Fruit fly (Drosophila melanogaster) whole organism, embryonic: ENCODE data around the gene CG10598.

ENCODE experiments used
- BEAF-32 ChIP-seq: fragments of 200-800 bp; sonication (Bioruptor generic); optimal IDR thresholded peaks from 3 replicates; lab custom pipeline; 2017; ENCODE audit warnings: missing biosample characterization, missing genetic modification characterization, mild to moderate bottlenecking, moderate library complexity, missing genetic modification reagents
- CG10267 ChIP-seq: fragments of 200-800 bp; sonication (Bioruptor generic); optimal IDR thresholded peaks from 2 replicates; lab custom pipeline; 2018; ENCODE audit warnings: missing biosample characterization, mild to moderate bottlenecking, missing genetic modification characterization, moderate library complexity
- CG12104 ChIP-seq: fragments of 200-800 bp; sonication (Bioruptor generic); optimal IDR thresholded peaks from 3 replicates; lab custom pipeline; 2016; ENCODE audit warnings: missing biosample characterization, missing genetic modification characterization
- CG12236 ChIP-seq: fragments of 200-800 bp; sonication (Bioruptor generic); optimal IDR thresholded peaks from 2 replicates; lab custom pipeline; 2016; ENCODE audit warnings: missing biosample characterization, missing genetic modification characterization
- CG12659 ChIP-seq: fragments of 200-800 bp; sonication (Bioruptor generic); optimal IDR thresholded peaks from 3 replicates; lab custom pipeline; 2017; ENCODE audit warnings: mild to moderate bottlenecking, missing biosample characterization, missing genetic modification reagents, missing genetic modification characterization
- CG13894 ChIP-seq: fragments of 200-800 bp; sonication (Bioruptor generic); optimal IDR thresholded peaks from 3 replicates; lab custom pipeline; 2018; ENCODE audit warnings: missing biosample characterization, mild to moderate bottlenecking, missing genetic modification characterization, moderate library complexity
- CG14050 ChIP-seq: fragments of 200-800 bp; sonication (Bioruptor generic); IDR thresholded peaks from 3 replicates; pipeline ENCODE4 v1.3.6; 2022; ENCODE audit warnings: missing biosample characterization, missing genetic modification characterization
- CG15514 ChIP-seq: fragments of 200-800 bp; sonication (Bioruptor generic); optimal IDR thresholded peaks from 3 replicates; lab custom pipeline; 2017; ENCODE audit warnings: missing biosample characterization, missing genetic modification characterization, mild to moderate bottlenecking, moderate library complexity, missing genetic modification reagents
- CG1603 ChIP-seq: fragments of 200-800 bp; sonication (Bioruptor generic); optimal IDR thresholded peaks from 2 replicates; lab custom pipeline; 2019; ENCODE audit warnings: missing biosample characterization, mild to moderate bottlenecking, missing genetic modification characterization, moderate library complexity
- CG16779 ChIP-seq: fragments of 200-800 bp; sonication (Bioruptor generic); IDR thresholded peaks from 2 replicates; pipeline ENCODE4 v1.3.6; 2022; ENCODE audit warnings: missing biosample characterization, missing genetic modification characterization
- CG16863 ChIP-seq: fragments of 200-800 bp; sonication (Bioruptor generic); optimal IDR thresholded peaks from 3 replicates; lab custom pipeline; 2016; ENCODE audit warnings: missing biosample characterization, missing genetic modification characterization
- CG17186 ChIP-seq: fragments of 200-800 bp; sonication (Bioruptor generic); optimal IDR thresholded peaks from 3 replicates; lab custom pipeline; 2017; ENCODE audit warnings: missing biosample characterization, missing genetic modification reagents, missing genetic modification characterization
- CG17829 ChIP-seq: fragments of 200-800 bp; optimal IDR thresholded peaks from 2 replicates; lab custom pipeline; 2019; ENCODE audit warnings: missing biosample characterization, mild to moderate bottlenecking, missing genetic modification characterization, moderate library complexity
- CG2712 ChIP-seq: fragments of 200-800 bp; optimal IDR thresholded peaks from 3 replicates; lab custom pipeline; 2019; ENCODE audit warnings: missing biosample characterization, mild to moderate bottlenecking, missing genetic modification characterization, moderate library complexity
- CG3847 ChIP-seq: fragments of 200-800 bp; sonication (Bioruptor generic); IDR thresholded peaks from 2 replicates; pipeline ENCODE4 v1.3.6; 2022; ENCODE audit warnings: missing biosample characterization, missing genetic modification characterization
- CG4617 ChIP-seq: fragments of 200-800 bp; sonication (Bioruptor generic); optimal IDR thresholded peaks from 3 replicates; lab custom pipeline; 2016; ENCODE audit warnings: missing biosample characterization, missing genetic modification characterization, borderline replicate concordance
- CG6791 ChIP-seq: fragments of 200-800 bp; sonication (Bioruptor generic); IDR thresholded peaks from 3 replicates; pipeline ENCODE4 v1.3.6; 2022; ENCODE audit warnings: missing biosample characterization, missing genetic modification characterization; ENCODE audit not compliant: partially characterized antibody
- CG9215 ChIP-seq: fragments of 200-800 bp; sonication (Bioruptor generic); IDR thresholded peaks from 2 replicates; pipeline ENCODE4 v1.3.6; 2022; ENCODE audit warnings: missing biosample characterization, missing genetic modification characterization
- CG9797 ChIP-seq: fragments of 200-800 bp; sonication (Bioruptor generic); optimal IDR thresholded peaks from 3 replicates; lab custom pipeline; 2018; ENCODE audit warnings: missing biosample characterization, mild to moderate bottlenecking, missing genetic modification characterization
- CrebB ChIP-seq: fragments of 200-800 bp; sonication (Bioruptor generic); optimal IDR thresholded peaks from 3 replicates; lab custom pipeline; 2018; ENCODE audit warnings: missing biosample characterization, mild to moderate bottlenecking, missing genetic modification characterization
- E2f2 ChIP-seq: fragments of 200-800 bp; sonication (Bioruptor generic); IDR thresholded peaks from 2 replicates; pipeline ENCODE4 v1.3.6; 2022; ENCODE audit warnings: missing biosample characterization, missing genetic modification characterization
- H15 ChIP-seq: fragments of 200-800 bp; sonication (Bioruptor generic); IDR thresholded peaks from 3 replicates; pipeline ENCODE4 v1.3.6; 2022; ENCODE audit warnings: missing biosample characterization, missing genetic modification characterization
- HHEX ChIP-seq: fragments of 200-800 bp; sonication (Bioruptor generic); optimal IDR thresholded peaks from 3 replicates; lab custom pipeline; 2017; ENCODE audit warnings: missing biosample characterization, mild to moderate bottlenecking, missing genetic modification characterization, missing genetic modification reagents
- HLH4C ChIP-seq: fragments of 200-800 bp; sonication (Bioruptor generic); IDR thresholded peaks from 3 replicates; pipeline ENCODE4 v1.3.6; 2022; ENCODE audit warnings: missing biosample characterization, missing genetic modification characterization; ENCODE audit not compliant: partially characterized antibody
- HmgZ ChIP-seq: fragments of 200-800 bp; sonication (Bioruptor generic); optimal IDR thresholded peaks from 2 replicates; lab custom pipeline; 2018; ENCODE audit warnings: missing biosample characterization, mild to moderate bottlenecking, missing genetic modification characterization
- Hmr ChIP-seq: fragments of 200-800 bp; sonication (Bioruptor generic); optimal IDR thresholded peaks from 3 replicates; lab custom pipeline; 2017; ENCODE audit warnings: mild to moderate bottlenecking, missing biosample characterization, missing genetic modification reagents, missing genetic modification characterization
- Lhr ChIP-seq: fragments of 200-800 bp; sonication (Bioruptor generic); optimal IDR thresholded peaks from 3 replicates; lab custom pipeline; 2017; ENCODE audit warnings: mild to moderate bottlenecking, missing biosample characterization, missing genetic modification reagents, missing genetic modification characterization
- MESR4 ChIP-seq: fragments of 200-800 bp; sonication (Bioruptor generic); optimal IDR thresholded peaks from 2 replicates; lab custom pipeline; 2018; ENCODE audit warnings: missing biosample characterization, mild to moderate bottlenecking, missing genetic modification characterization, moderate library complexity
- Med ChIP-seq: fragments of 200-800 bp; sonication (Bioruptor generic); peaks from one replicate; lab custom pipeline; 2016; ENCODE audit warnings: missing biosample characterization, missing genetic modification characterization, mild to moderate bottlenecking, inconsistent platforms, moderate library complexity
- Opbp ChIP-seq: fragments of 200-800 bp; sonication (Bioruptor generic); IDR thresholded peaks from 3 replicates; pipeline ENCODE4 v1.3.6; 2022; ENCODE audit warnings: missing biosample characterization, missing genetic modification characterization; ENCODE audit not compliant: partially characterized antibody
- Pdp1 ChIP-seq, 2 experiments: fragments of 200-800 bp; sonication (Bioruptor generic); optimal IDR thresholded peaks; 3 replicates each; lab custom pipeline; 2016; ENCODE audit warnings: missing biosample characterization in 2 of 2, missing genetic modification characterization in 2 of 2, mild to moderate bottlenecking in 1 of 2, moderate library complexity in 1 of 2
- Ptx1 ChIP-seq: fragments of 200-800 bp; sonication (Bioruptor generic); IDR thresholded peaks from 2 replicates; pipeline ENCODE4 v1.3.6; 2022; ENCODE audit warnings: missing biosample characterization, missing genetic modification characterization
- Sin3A ChIP-seq: fragments of >200 bp; optimal IDR thresholded peaks from 2 replicates; lab custom pipeline; 2018
- Sox102F ChIP-seq: fragments of 200-800 bp; sonication (Bioruptor generic); optimal IDR thresholded peaks from 2 replicates; lab custom pipeline; 2018; ENCODE audit warnings: missing biosample characterization, mild to moderate bottlenecking, missing genetic modification characterization, moderate library complexity
- Spps ChIP-seq: fragments of 200-800 bp; sonication (Bioruptor generic); optimal IDR thresholded peaks from 2 replicates; lab custom pipeline; 2018; ENCODE audit warnings: missing biosample characterization, mild to moderate bottlenecking, missing genetic modification characterization
- bigmax ChIP-seq: fragments of 200-800 bp; sonication (Bioruptor generic); optimal IDR thresholded peaks from 2 replicates; lab custom pipeline; 2018; ENCODE audit warnings: missing biosample characterization, mild to moderate bottlenecking, missing genetic modification characterization
- cad ChIP-seq: fragments of >200 bp; optimal IDR thresholded peaks from 2 replicates; lab custom pipeline; 2017; ENCODE audit warnings: missing biosample characterization, missing genetic modification characterization
- cato ChIP-seq: fragments of 200-800 bp; sonication (Bioruptor generic); optimal IDR thresholded peaks from 2 replicates; lab custom pipeline; 2016; ENCODE audit warnings: missing biosample characterization, missing genetic modification characterization, borderline replicate concordance
- esg ChIP-seq: fragments of 200-800 bp; sonication (Bioruptor generic); conservative IDR thresholded peaks from 2 replicates; pipeline ENCODE4 v1.3.6; 2022; ENCODE audit warnings: missing biosample characterization, missing genetic modification characterization
- ewg ChIP-seq: fragments of 200-800 bp; sonication (Bioruptor generic); optimal IDR thresholded peaks from 3 replicates; lab custom pipeline; 2017; ENCODE audit warnings: mild to moderate bottlenecking, missing biosample characterization, missing genetic modification reagents, missing genetic modification characterization
- ftz-f1 ChIP-seq: fragments of 200-800 bp; sonication (Bioruptor generic); optimal IDR thresholded peaks from 2 replicates; lab custom pipeline; 2016; ENCODE audit warnings: missing biosample characterization, missing genetic modification characterization
- nerfin-1 ChIP-seq: fragments of 200-800 bp; sonication (Bioruptor generic); optimal IDR thresholded peaks from 3 replicates; lab custom pipeline; 2019; ENCODE audit warnings: missing biosample characterization, mild to moderate bottlenecking, missing genetic modification characterization, moderate library complexity
- nmo ChIP-seq: fragments of 200-800 bp; sonication (Bioruptor generic); optimal IDR thresholded peaks from 2 replicates; lab custom pipeline; 2018; ENCODE audit warnings: missing biosample characterization, mild to moderate bottlenecking, missing genetic modification characterization, moderate library complexity
- otp ChIP-seq: fragments of 200-800 bp; sonication (Bioruptor generic); IDR thresholded peaks from 3 replicates; pipeline ENCODE4, ENCODE4 v1.3.6; 2022; ENCODE audit warnings: missing biosample characterization, missing genetic modification characterization
- phol ChIP-seq: fragments of 200-800 bp; sonication (Bioruptor generic); optimal IDR thresholded peaks from 3 replicates; lab custom pipeline; 2018; ENCODE audit warnings: missing biosample characterization, mild to moderate bottlenecking, missing genetic modification characterization, moderate library complexity
- pzg ChIP-seq: fragments of 200-800 bp; sonication (Bioruptor generic); optimal IDR thresholded peaks from 3 replicates; lab custom pipeline; 2018; ENCODE audit warnings: missing biosample characterization, mild to moderate bottlenecking, missing genetic modification characterization, moderate library complexity
- sisA ChIP-seq: fragments of 200-800 bp; sonication (Bioruptor generic); IDR thresholded peaks from 2 replicates; pipeline ENCODE4 v1.3.6; 2022; ENCODE audit warnings: missing biosample characterization, missing genetic modification characterization
- slbo ChIP-seq: fragments of 200-800 bp; sonication (Bioruptor generic); IDR thresholded peaks from 2 replicates; pipeline ENCODE4 v1.3.6; 2022; ENCODE audit warnings: missing biosample characterization, missing genetic modification characterization
- sr ChIP-seq: fragments of 200-800 bp; sonication (Bioruptor generic); IDR thresholded peaks from 3 replicates; pipeline ENCODE4 v1.3.6; 2022; ENCODE audit warnings: missing biosample characterization, missing genetic modification characterization
- trem ChIP-seq: fragments of 200-800 bp; optimal IDR thresholded peaks from 3 replicates; lab custom pipeline; 2019; ENCODE audit warnings: missing biosample characterization, mild to moderate bottlenecking, missing genetic modification characterization, moderate library complexity

Gene CG10598

DNA sequence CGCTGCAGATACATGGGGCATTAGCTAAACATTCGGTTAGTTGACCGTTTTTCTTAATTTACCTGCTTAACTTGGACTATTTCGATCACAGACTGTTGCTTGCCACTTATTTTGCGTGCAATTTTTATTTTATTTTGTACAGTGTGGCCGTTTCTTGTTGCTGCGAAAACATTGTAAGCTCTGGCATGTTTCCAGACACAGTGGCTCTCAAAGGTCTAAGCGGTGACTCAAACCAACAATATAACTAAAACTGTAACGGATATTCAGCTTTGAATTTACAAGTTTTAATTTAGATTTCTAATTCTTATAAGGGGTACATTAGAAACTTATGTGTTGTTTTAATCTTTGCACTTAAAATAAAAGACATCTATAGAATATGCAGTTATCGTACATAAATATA, 22.7 kb upstream of the CG10598 start, which contains the start of gene CG8675 (continued):
- TF ChIP-seq phol (peak; percentile 15), slbo (GFP tag; lab: Robert Waterston, UW) (no peak), HHEX (GFP tag; lab: Kevin White, UChicago) (no peak), nmo (GFP tag; lab: Kevin White, UChicago) (peak; percentile 19), CG15514 (GFP tag; lab: Kevin White, UChicago) (peak; percentile 26), Lhr (peak; percentile 67), Ptx1 (no peak), CG9797 (GFP tag; lab: Kevin White, UChicago) (peak; percentile 56), CG16779 (no peak), HmgZ (tag; lab: Kevin White, UChicago) (peak; percentile 40), CG9215 (no peak), CG17829 (tag; lab: Kevin White, UChicago) (peak; percentile 13), CG1603 (tag; lab: Kevin White, UChicago) (peak; percentile 50), cato (GFP tag; lab: Kevin White, UChicago) (no peak), Hmr (no peak), bigmax (GFP tag; lab: Kevin White, UChicago) (no peak), esg (GFP tag; lab: Robert Waterston, UW) (no peak), ftz-f1 (GFP tag; lab: Kevin White, UChicago) (no peak), CG2712 (tag; lab: Kevin White, UChicago) (peak; percentile 16), CG16863 (GFP tag; lab: Kevin White, UChicago) (no peak), sisA (GFP tag; lab: Robert Waterston, UW) (no peak), trem (tag; lab: Kevin White, UChicago) (peak; percentile 4), CG6791 (0 out of 3 replicates have a peak, but pooled peaks have one; percentile 41), CG12104 (no peak), CrebB (tag; lab: Kevin White, UChicago) (no peak), E2f2 (GFP tag; lab: Robert Waterston, UW) (peak; percentile 31; the same call in 1 of the 2 replicates), Spps (no peak), Pdp1 (GFP tag; optimal IDR thresholded peaks at IDR 0.05; lab: Kevin White, UChicago) (no peak), sr (GFP tag; lab: Robert Waterston, UW) (no peak), CG12236 (GFP tag; lab: Kevin White, UChicago) (no peak), CG17186 (GFP tag; lab: Kevin White, UChicago) (peak; percentile 17), CG4617 (peak; percentile 65), BEAF-32 (GFP tag; lab: Kevin White, UChicago) (peak; percentile 33), H15 (no peak), CG3847 (GFP tag; lab: Robert Waterston, UW) (0 out of 2 replicates have a peak, but pooled peaks have one; percentile 24), Sox102F (GFP tag; lab: Kevin White, UChicago) (no peak), cad (GFP tag; lab: Kevin White, UChicago) (peak; percentile 81), ewg (GFP tag; lab: Kevin White, UChicago) (peak; percentile 85), MESR4 (peak; percentile 52), otp (GFP tag; lab: Robert Waterston, UW) (no peak), Med (GFP tag; lab: Kevin White, UChicago) (peak; percentile 70), CG14050 (no peak), Sin3A (lab: Kevin White, UChicago) (no peak), CG12659 (GFP tag; lab: Kevin White, UChicago) (peak; percentile 2), nerfin-1 (tag; lab: Kevin White, UChicago) (no peak), Opbp (GFP tag; lab: Robert Waterston, UW) (peak; percentile 41; the same call in 1 of the 3 replicates), pzg (GFP tag; lab: Kevin White, UChicago) (peak; percentile 61), CG10267 (tag; lab: Kevin White, UChicago) (peak; percentile 7), HLH4C (GFP tag; lab: Robert Waterston, UW) (0 out of 3 replicates have a peak, but pooled peaks have one; percentile 43), CG13894 (tag; lab: Kevin White, UChicago) (no peak)
